Worm (Caenorhabditis elegans): Measurements from ENCODE around the gene srh-63.

srh-63 gene

ce11 chrIV:14530031-14530430 is 6.4 kb downstream of the srh-63 start:
- TF ChIP-seq unc-30 (tag; optimal IDR thresholded peaks at IDR 0.05) = no peak
- no peak for TF ChIP-seq C16A3.4 (tag; optimal IDR thresholded peaks at IDR 0.05)
- TF ChIP-seq ceh-82 (tag; optimal IDR thresholded peaks at IDR 0.05) = no peak
- TF ChIP-seq mdl-1 (tag; optimal IDR thresholded peaks at IDR 0.05) = no peak
- TF ChIP-seq aly-2 (tag; optimal IDR thresholded peaks at IDR 0.05) = no peak
- no peak for TF ChIP-seq blmp-1 (tag; optimal IDR thresholded peaks at IDR 0.05)

ce11 chrIV:14532366-14532765 is 8.7 kb downstream of the srh-63 start:
- TF ChIP-seq efl-3 (GFP tag; optimal IDR thresholded peaks at IDR 0.05) = no peak
- peak; percentile 31 for TF ChIP-seq nhr-85 (tag)
- no peak for TF ChIP-seq fkh-10 (GFP tag; optimal IDR thresholded peaks at IDR 0.05)
- TF ChIP-seq nhr-76 (tag; optimal IDR thresholded peaks at IDR 0.05) = no peak
- peak in 2 of 3 experiments; percentile 6 to 38 for TF ChIP-seq dpl-1 (GFP tag; optimal IDR thresholded peaks at IDR 0.05)
- no peak for TF ChIP-seq tlp-1 (tag; optimal IDR thresholded peaks at IDR 0.05)
- TF ChIP-seq F16B12.6 (tag; optimal IDR thresholded peaks at IDR 0.05) = no peak
- TF ChIP-seq unc-98 (GFP tag; IDR thresholded peaks at IDR 0.05) = no peak
- TF ChIP-seq zip-4 (GFP tag; optimal IDR thresholded peaks at IDR 0.05) = peak; percentile 65
- no peak for TF ChIP-seq skn-1 (tag; optimal IDR thresholded peaks at IDR 0.05)
- TF ChIP-seq egl-13 (tag; optimal IDR thresholded peaks at IDR 0.05) = no peak
- peak in 1 of 2 experiments; percentile 8 for TF ChIP-seq lin-35 (GFP tag; optimal IDR thresholded peaks at IDR 0.05)
- no peak for TF ChIP-seq mab-9 (GFP tag; IDR thresholded peaks at IDR 0.05)
- no peak for TF ChIP-seq nhr-11 (tag; optimal IDR thresholded peaks at IDR 0.05)
- no peak for TF ChIP-seq sptf-1 (tag; optimal IDR thresholded peaks at IDR 0.05)
- peak in 1 of 2 experiments; percentile 43 for TF ChIP-seq efl-1 (optimal IDR thresholded peaks at IDR 0.05)
- TF ChIP-seq efl-1 (GFP tag; optimal IDR thresholded peaks at IDR 0.05 in 1 of 2) = peak in 1 of 2 experiments; percentile 45
- TF ChIP-seq lin-39 (tag; optimal IDR thresholded peaks at IDR 0.05) = no peak
- TF ChIP-seq blmp-1 (tag; optimal IDR thresholded peaks at IDR 0.05) = peak; percentile 4
- TF ChIP-seq egl-27 (tag; optimal IDR thresholded peaks at IDR 0.05) = no peak
- no peak for TF ChIP-seq elt-2 (tag; optimal IDR thresholded peaks at IDR 0.05)
- TF ChIP-seq nhr-77 (tag; optimal IDR thresholded peaks at IDR 0.05) = no peak
- TF ChIP-seq nhr-237 (tag; optimal IDR thresholded peaks at IDR 0.05) = no peak
- TF ChIP-seq nhr-71 (tag; optimal IDR thresholded peaks at IDR 0.05) = no peak
- TF ChIP-seq C16A3.4 (tag; optimal IDR thresholded peaks at IDR 0.05) = no peak

ce11 chrIV:14534967-14535366 is 11.3 kb downstream of the srh-63 start, which contains the start of gene T27E7.4:
Gene T27E7.4 (minus strand): TSS chrIV:14535067.
- TF ChIP-seq mab-9 (GFP tag; IDR thresholded peaks at IDR 0.05) (no peak), ceh-88 (GFP tag; IDR thresholded peaks at IDR 0.05) (no peak), F16B12.6 (tag; optimal IDR thresholded peaks at IDR 0.05) (no peak), ets-5 (GFP tag; IDR thresholded peaks at IDR 0.05) (no peak), ceh-63 (GFP tag; optimal IDR thresholded peaks at IDR 0.05) (no peak)

- TF ChIP-seq ama-1 (optimal IDR thresholded peaks at IDR 0.05) (no peak), xbp-1 (tag; optimal IDR thresholded peaks at IDR 0.05) (no peak), dsc-1 (tag; optimal IDR thresholded peaks at IDR 0.05) (no peak), ceh-90 (tag; optimal IDR thresholded peaks at IDR 0.05) (no peak), irx-1 (tag; optimal IDR thresholded peaks at IDR 0.05) (no peak), mep-1 (tag; optimal IDR thresholded peaks at IDR 0.05) (no peak), rnt-1 (tag; optimal IDR thresholded peaks at IDR 0.05) (no peak), nhr-237 (tag; optimal IDR thresholded peaks at IDR 0.05) (no peak), egl-27 (tag; optimal IDR thresholded peaks at IDR 0.05) (no peak), ztf-4 (tag; optimal IDR thresholded peaks at IDR 0.05) (no peak), hpl-2 (GFP tag; optimal IDR thresholded peaks at IDR 0.05) (no peak), unc-130 (tag; optimal IDR thresholded peaks at IDR 0.05) (no peak), blmp-1 (tag; optimal IDR thresholded peaks at IDR 0.05) (no peak), lin-15B (tag; optimal IDR thresholded peaks at IDR 0.05) (no peak), grh-1 (GFP tag; IDR thresholded peaks at IDR 0.05) (no peak)
Measured at ce11 chrIV:14536911-14537310, 13.2 kb downstream of the srh-63 start, which contains the start of gene T27E7.5. Gene T27E7.5 (plus strand): TSS chrIV:14537163.
